Fruit fly (Drosophila melanogaster) whole organism, pupa: ENCODE results near the gene CG14331.

ENCODE experiments used
- CG10348 ChIP-seq: fragments of 200-800 bp; sonication (Bioruptor generic); IDR thresholded peaks from 2 replicates; pipeline ENCODE4 v1.3.6; 2022; ENCODE audit warnings: missing biosample characterization, missing genetic modification characterization
- CG12605 ChIP-seq: fragments of 200-800 bp; sonication (Bioruptor generic); IDR thresholded peaks from 2 replicates; pipeline ENCODE4 v1.3.6; 2022; ENCODE audit warnings: missing biosample characterization, missing genetic modification characterization
- CG13204 ChIP-seq: fragments of 200-800 bp; sonication (Bioruptor generic); optimal IDR thresholded peaks from 2 replicates; lab custom pipeline; 2018; ENCODE audit warnings: missing biosample characterization, mild to moderate bottlenecking, missing genetic modification characterization, moderate library complexity
- CG14655 ChIP-seq: fragments of 200-800 bp; sonication (Bioruptor generic); optimal IDR thresholded peaks from 3 replicates; lab custom pipeline; 2017; ENCODE audit warnings: mild to moderate bottlenecking, missing biosample characterization, missing genetic modification reagents, missing genetic modification characterization
- CG15710 ChIP-seq: fragments of 200-800 bp; sonication (Bioruptor generic); optimal IDR thresholded peaks from 2 replicates; lab custom pipeline; 2018; ENCODE audit warnings: missing biosample characterization, mild to moderate bottlenecking, missing genetic modification characterization, moderate library complexity
- CG17806 ChIP-seq: fragments of 200-800 bp; sonication (Bioruptor generic); optimal IDR thresholded peaks from 2 replicates; lab custom pipeline; 2018; ENCODE audit warnings: missing biosample characterization, mild to moderate bottlenecking, missing genetic modification characterization, moderate library complexity
- CG32121 ChIP-seq: fragments of 200-800 bp; sonication (Bioruptor generic); IDR thresholded peaks from 2 replicates; pipeline ENCODE4 v1.3.6; 2022; ENCODE audit warnings: missing biosample characterization, missing genetic modification characterization
- CG34367 ChIP-seq: fragments of 200-800 bp; sonication (Bioruptor generic); optimal IDR thresholded peaks from 2 replicates; lab custom pipeline; 2018; ENCODE audit warnings: missing biosample characterization, mild to moderate bottlenecking, missing genetic modification characterization
- CG4496 ChIP-seq: fragments of 200-800 bp; sonication (Bioruptor generic); IDR thresholded peaks from 3 replicates; pipeline ENCODE4 v1.3.6; 2022; ENCODE audit warnings: missing biosample characterization, missing genetic modification characterization
- CG8159 ChIP-seq: fragments of 200-800 bp; sonication (Bioruptor generic); optimal IDR thresholded peaks from 3 replicates; lab custom pipeline; 2018; ENCODE audit warnings: missing biosample characterization, mild to moderate bottlenecking, missing genetic modification characterization, moderate library complexity
- CG8301 ChIP-seq: fragments of 200-800 bp; sonication (Bioruptor generic); optimal IDR thresholded peaks from 2 replicates; lab custom pipeline; 2018; ENCODE audit warnings: missing biosample characterization, mild to moderate bottlenecking, missing genetic modification characterization
- CG9948 ChIP-seq: fragments of 200-800 bp; sonication (Bioruptor generic); optimal IDR thresholded peaks from 2 replicates; lab custom pipeline; 2018; ENCODE audit warnings: missing biosample characterization, mild to moderate bottlenecking, missing genetic modification characterization, moderate library complexity
- D1 ChIP-seq: fragments of 200-800 bp; sonication (Bioruptor generic); optimal IDR thresholded peaks from 2 replicates; lab custom pipeline; 2018; ENCODE audit warnings: missing biosample characterization, mild to moderate bottlenecking, missing genetic modification characterization, moderate library complexity
- EcR ChIP-seq: fragments of 200-800 bp; sonication (Bioruptor generic); optimal IDR thresholded peaks from 3 replicates; lab custom pipeline; 2019; ENCODE audit warnings: missing biosample characterization, missing genetic modification characterization, mild to moderate bottlenecking, moderate library complexity, missing genetic modification reagents
- Ets98B ChIP-seq: fragments of 200-800 bp; sonication (Bioruptor generic); IDR thresholded peaks from 2 replicates; pipeline ENCODE4 v1.3.6; 2022; ENCODE audit warnings: missing biosample characterization, missing genetic modification characterization
- Pif1A ChIP-seq: fragments of 200-800 bp; sonication (Bioruptor generic); optimal IDR thresholded peaks from 3 replicates; lab custom pipeline; 2016; ENCODE audit warnings: missing biosample characterization, missing genetic modification characterization
- Pif1B ChIP-seq: fragments of 200-800 bp; sonication (Bioruptor generic); optimal IDR thresholded peaks from 3 replicates; lab custom pipeline; 2016; ENCODE audit warnings: missing biosample characterization, missing genetic modification characterization
- Snoo ChIP-seq: fragments of 200-800 bp; sonication (Bioruptor generic); optimal IDR thresholded peaks from 3 replicates; lab custom pipeline; 2017; ENCODE audit warnings: missing biosample characterization, mild to moderate bottlenecking, missing genetic modification characterization, inconsistent platforms
- fd96Ca ChIP-seq: fragments of 200-800 bp; sonication (Bioruptor generic); IDR thresholded peaks from 3 replicates; pipeline ENCODE4 v1.3.6; 2022; ENCODE audit warnings: missing biosample characterization, missing genetic modification characterization
- gl ChIP-seq: fragments of 200-800 bp; sonication (Bioruptor generic); optimal IDR thresholded peaks from 2 replicates; lab custom pipeline; 2018; ENCODE audit warnings: missing biosample characterization, mild to moderate bottlenecking, missing genetic modification characterization
- rn ChIP-seq: fragments of 200-800 bp; sonication (Bioruptor generic); IDR thresholded peaks from 2 replicates; pipeline ENCODE4 v1.3.6; 2022; ENCODE audit warnings: missing biosample characterization, missing genetic modification characterization

Gene CG14331

DNA sequence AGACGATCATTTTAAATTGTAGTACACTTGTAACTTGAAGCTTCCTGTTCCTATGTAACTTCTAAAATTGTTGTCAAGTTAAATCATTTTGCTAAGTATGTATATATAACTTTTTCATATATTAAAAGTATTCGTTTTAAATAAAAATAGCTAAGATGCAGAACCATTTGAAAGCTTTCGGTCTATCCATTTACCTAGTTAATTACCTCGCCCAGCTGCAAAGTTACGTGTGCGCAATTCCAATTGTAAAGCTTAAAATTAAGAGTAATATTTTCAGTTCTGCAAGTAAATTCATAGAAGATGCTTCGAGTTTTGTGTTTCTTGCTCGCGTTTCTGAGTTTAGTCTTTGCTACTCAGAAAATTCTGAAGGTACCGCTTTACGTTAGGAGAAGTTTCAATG lies 31.2 kb downstream of the CG14331 start, which contains the start of gene CG5860:
TSS of gene CG5860 (plus strand) at position 301 of the 400 bp plus-strand sequence.
- TF ChIP-seq fd96Ca (GFP tag; lab: Robert Waterston, UW) (no peak), CG12605 (GFP tag; lab: Robert Waterston, UW) (no peak), Pif1B (GFP tag; lab: Kevin White, UChicago) (no peak), Pif1A (GFP tag; lab: Kevin White, UChicago) (no peak), CG14655 (GFP tag; lab: Kevin White, UChicago) (no peak), CG10348 (no peak), CG17806 (tag; lab: Kevin White, UChicago) (no peak), CG8159 (tag; lab: Kevin White, UChicago) (no peak), EcR (no peak), gl (no peak), CG34367 (tag; lab: Kevin White, UChicago) (no peak), CG32121 (GFP tag; lab: Robert Waterston, UW) (no peak), Ets98B (no peak), CG15710 (tag; lab: Kevin White, UChicago) (no peak), rn (GFP tag; lab: Robert Waterston, UW) (no peak), CG13204 (GFP tag; lab: Kevin White, UChicago) (no peak)

DNA sequence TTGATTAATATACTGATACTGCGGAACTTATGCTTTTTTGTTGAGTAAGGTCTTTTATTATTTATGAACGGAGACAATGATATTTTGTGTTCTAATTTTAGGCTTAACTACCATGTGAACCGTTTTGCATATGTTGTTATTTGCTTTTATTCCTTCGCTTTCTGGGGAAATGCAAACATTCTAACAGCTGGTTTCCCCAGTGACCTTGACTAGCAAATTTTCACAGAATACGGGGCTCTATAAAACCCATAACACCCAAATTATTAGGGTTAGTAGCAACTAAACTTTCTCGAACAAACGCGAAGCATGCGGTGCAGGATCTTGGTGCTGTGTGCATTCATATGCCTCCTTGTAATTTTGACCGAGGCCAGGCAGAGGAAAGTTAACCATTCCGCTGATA lies 33.0 kb downstream of the CG14331 start, which contains the start of gene CG17283:
TSS of gene CG17283 (plus strand) at position 301 of the 400 bp plus-strand sequence.
- no peak for TF ChIP-seq rn (GFP tag; lab: Robert Waterston, UW)
- TF ChIP-seq fd96Ca (GFP tag; lab: Robert Waterston, UW) = no peak
- TF ChIP-seq CG9948 (tag; lab: Kevin White, UChicago) = no peak
- TF ChIP-seq CG34367 (tag; lab: Kevin White, UChicago) = no peak
- no peak for TF ChIP-seq Ets98B
- no peak for TF ChIP-seq CG4496 (GFP tag; lab: Robert Waterston, UW)
- no peak for TF ChIP-seq Pif1B (GFP tag; lab: Kevin White, UChicago)
- no peak for TF ChIP-seq D1 (tag; lab: Kevin White, UChicago)
- TF ChIP-seq CG8159 (tag; lab: Kevin White, UChicago) = no peak
- no peak for TF ChIP-seq Pif1A (GFP tag; lab: Kevin White, UChicago)
- no peak for TF ChIP-seq CG32121 (GFP tag; lab: Robert Waterston, UW)
- TF ChIP-seq CG10348 = no peak
- TF ChIP-seq CG13204 (GFP tag; lab: Kevin White, UChicago) = no peak
- no peak for TF ChIP-seq CG12605 (GFP tag; lab: Robert Waterston, UW)
- no peak for TF ChIP-seq CG17806 (tag; lab: Kevin White, UChicago)
- no peak for TF ChIP-seq CG15710 (tag; lab: Kevin White, UChicago)
- no peak for TF ChIP-seq CG14655 (GFP tag; lab: Kevin White, UChicago)
- no peak for TF ChIP-seq EcR
- no peak for TF ChIP-seq Snoo (tag; lab: Kevin White, UChicago)

DNA sequence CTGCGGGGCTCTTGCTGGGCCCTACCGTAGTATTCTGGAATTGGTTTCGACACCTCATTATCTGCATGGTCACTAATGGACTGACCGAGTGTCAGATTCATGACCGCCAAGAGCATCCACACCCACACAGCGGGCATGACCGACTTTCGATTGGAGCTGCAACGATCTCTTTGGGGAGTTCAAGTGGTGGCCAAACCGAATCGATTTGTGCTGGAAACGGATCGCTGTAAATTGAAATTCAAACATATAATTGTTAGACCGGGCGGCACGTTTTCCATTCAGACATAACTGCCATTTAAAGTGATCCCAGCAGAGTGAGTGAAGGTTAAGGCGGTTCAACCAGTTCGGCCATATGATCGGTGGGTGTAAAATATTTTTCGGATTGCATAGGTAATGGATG lies 34.1 kb downstream of the CG14331 start, which contains the start of the genes CG42824 and CG42798:
TSS of gene CG42824 (minus strand) at position 101 of the 400 bp plus-strand sequence.
TSS of gene CG42798 (plus strand) at position 268 of the 400 bp plus-strand sequence.
- no peak for TF ChIP-seq CG8159 (tag; lab: Kevin White, UChicago)
- TF ChIP-seq CG12605 (GFP tag; lab: Robert Waterston, UW) = no peak
- TF ChIP-seq fd96Ca (GFP tag; lab: Robert Waterston, UW) = no peak
- no peak for TF ChIP-seq gl
- no peak for TF ChIP-seq D1 (tag; lab: Kevin White, UChicago)
- no peak for TF ChIP-seq rn (GFP tag; lab: Robert Waterston, UW)
- TF ChIP-seq CG32121 (GFP tag; lab: Robert Waterston, UW) = no peak
- no peak for TF ChIP-seq Snoo (tag; lab: Kevin White, UChicago)
- no peak for TF ChIP-seq CG13204 (GFP tag; lab: Kevin White, UChicago)
- no peak for TF ChIP-seq CG4496 (GFP tag; lab: Robert Waterston, UW)
- no peak for TF ChIP-seq CG14655 (GFP tag; lab: Kevin White, UChicago)
- no peak for TF ChIP-seq CG17806 (tag; lab: Kevin White, UChicago)
- TF ChIP-seq CG9948 (tag; lab: Kevin White, UChicago) = no peak
- TF ChIP-seq CG34367 (tag; lab: Kevin White, UChicago) = no peak
- TF ChIP-seq Pif1B (GFP tag; lab: Kevin White, UChicago) = no peak
- no peak for TF ChIP-seq CG10348
- no peak for TF ChIP-seq Pif1A (GFP tag; lab: Kevin White, UChicago)
- TF ChIP-seq CG15710 (tag; lab: Kevin White, UChicago) = no peak
- TF ChIP-seq EcR = no peak
- no peak for TF ChIP-seq Ets98B

DNA sequence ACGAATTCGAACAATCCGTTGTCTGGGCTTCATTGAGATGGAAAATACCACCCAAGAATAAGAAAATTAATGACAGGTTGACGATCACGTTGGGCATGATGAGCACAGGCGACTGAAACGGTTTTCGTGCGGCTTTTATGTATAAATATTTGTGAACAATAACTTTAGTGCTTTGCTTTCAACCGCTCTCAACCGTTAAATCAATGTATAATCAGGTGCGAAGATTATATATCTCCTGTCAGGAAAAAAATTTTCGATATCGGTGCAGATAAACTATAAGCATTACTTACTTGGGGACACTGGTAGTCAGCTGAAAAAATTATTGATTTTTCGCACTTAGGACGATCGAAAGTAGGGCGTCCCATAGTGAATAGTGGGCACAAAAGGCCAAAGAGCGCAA lies 35.5 kb downstream of the CG14331 start, which contains the start of gene CG42823:
TSS of gene CG42823 (minus strand) at position 101 of the 400 bp plus-strand sequence.
- TF ChIP-seq CG32121 (GFP tag; lab: Robert Waterston, UW) (no peak), CG17806 (tag; lab: Kevin White, UChicago) (no peak), CG12605 (GFP tag; lab: Robert Waterston, UW) (no peak), CG13204 (GFP tag; lab: Kevin White, UChicago) (no peak), Snoo (tag; lab: Kevin White, UChicago) (no peak), CG8301 (no peak), CG34367 (tag; lab: Kevin White, UChicago) (no peak), CG14655 (GFP tag; lab: Kevin White, UChicago) (no peak), D1 (tag; lab: Kevin White, UChicago) (no peak), Ets98B (no peak), fd96Ca (GFP tag; lab: Robert Waterston, UW) (no peak), rn (GFP tag; lab: Robert Waterston, UW) (no peak), Pif1B (GFP tag; lab: Kevin White, UChicago) (no peak)

DNA sequence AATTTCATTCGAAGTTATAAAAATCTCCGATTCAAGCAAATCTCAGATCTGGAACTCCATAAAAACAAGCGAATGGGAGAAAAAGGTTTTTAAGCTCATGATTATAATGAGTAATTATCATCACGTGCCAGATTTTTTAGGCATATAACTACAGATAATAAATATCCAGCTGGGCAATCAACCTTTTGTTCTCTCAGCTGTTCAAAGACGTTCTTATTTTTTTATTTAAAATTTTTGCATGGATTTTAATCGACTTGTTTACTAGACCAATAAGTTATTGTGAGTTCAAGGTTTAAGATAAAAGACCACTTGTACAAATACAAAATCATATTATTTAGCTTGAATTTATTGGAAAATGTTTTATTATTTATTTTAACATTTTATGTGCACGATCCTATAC lies 36.4 kb downstream of the CG14331 start:
- no peak for TF ChIP-seq CG17806 (tag; lab: Kevin White, UChicago)
- TF ChIP-seq CG15710 (tag; lab: Kevin White, UChicago) = no peak
- TF ChIP-seq EcR = no peak
- TF ChIP-seq gl = no peak
- TF ChIP-seq Pif1A (GFP tag; lab: Kevin White, UChicago) = no peak
- TF ChIP-seq D1 (tag; lab: Kevin White, UChicago) = no peak
- no peak for TF ChIP-seq rn (GFP tag; lab: Robert Waterston, UW)
- TF ChIP-seq CG8301 = no peak
- TF ChIP-seq CG8159 (tag; lab: Kevin White, UChicago) = no peak
- TF ChIP-seq CG4496 (GFP tag; lab: Robert Waterston, UW) = no peak
- TF ChIP-seq CG34367 (tag; lab: Kevin White, UChicago) = no peak
- no peak for TF ChIP-seq Pif1B (GFP tag; lab: Kevin White, UChicago)
- TF ChIP-seq CG32121 (GFP tag; lab: Robert Waterston, UW) = no peak
- no peak for TF ChIP-seq CG10348
- TF ChIP-seq Snoo (tag; lab: Kevin White, UChicago) = no peak
- no peak for TF ChIP-seq CG14655 (GFP tag; lab: Kevin White, UChicago)
- TF ChIP-seq CG12605 (GFP tag; lab: Robert Waterston, UW) = no peak
- TF ChIP-seq CG13204 (GFP tag; lab: Kevin White, UChicago) = no peak
- TF ChIP-seq, all 21 proteins: peak for 0
